Worm (Caenorhabditis elegans) whole organism, L3 larva: ENCODE measurements around the gene C08E8.5.

Experiments used
- ceh-82 ChIP-seq: fragments of 150-350 bp; optimal IDR thresholded peaks from 2 replicates; lab custom pipeline; 2014; ENCODE audit warnings: missing biosample characterization, missing genetic modification characterization
- pha-4 ChIP-seq: fragments of 150-350 bp; optimal IDR thresholded peaks from 2 replicates; lab custom pipeline; 2014; ENCODE audit warnings: missing biosample characterization, missing genetic modification reagents, missing genetic modification characterization

DNA sequence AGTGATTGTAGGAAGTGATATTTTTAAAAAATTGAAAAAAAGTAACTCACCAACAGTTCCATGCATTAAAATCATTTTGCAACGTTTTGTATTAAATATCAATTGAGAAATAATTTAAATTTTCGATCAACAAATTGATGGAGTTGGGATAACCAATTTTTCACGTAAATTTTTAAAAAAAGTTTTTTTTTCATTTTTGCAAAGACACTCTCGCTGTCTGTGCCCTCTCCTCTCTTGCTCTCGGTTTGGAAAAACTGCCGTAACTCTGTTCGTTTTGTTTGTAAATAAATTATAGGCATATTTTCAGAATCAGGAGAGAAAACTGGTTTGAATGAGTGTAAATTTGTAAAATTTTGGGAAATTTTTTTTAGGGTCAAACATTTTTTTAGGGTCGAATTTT, 38.0 kb upstream of the C08E8.5 start, which contains the start of gene Y51A2B.16:
- TF ChIP-seq ceh-82 (tag; lab: Kevin White, UChicago) (no peak), pha-4 (tag; lab: Kevin White, UChicago) (no peak)
